Worm (Caenorhabditis elegans) whole organism, L1 larva: Measurements from ENCODE around the gene lsy-12.

Experiments
- ama-1 ChIP-seq: fragments of 150-350 bp; optimal IDR thresholded peaks from 2 replicates; lab custom pipeline; 2014
- egl-27 ChIP-seq, 2 experiments: fragments of 150-350 bp in 1 of 2; sonication (generic microtip); optimal IDR thresholded peaks; 3 replicates each; lab custom pipeline; 2017 to 2018; ENCODE audit warnings: missing biosample characterization in 2 of 2, missing genetic modification characterization in 2 of 2, missing genetic modification reagents in 2 of 2
- elt-2 ChIP-seq: sonication (generic microtip); optimal IDR thresholded peaks from 2 replicates; lab custom pipeline; 2016; ENCODE audit warnings: missing genetic modification characterization, mild to moderate bottlenecking, inconsistent platforms, missing compliant biosample characterization, missing genetic modification reagents
- jun-1 ChIP-seq: fragments of 150-350 bp; optimal IDR thresholded peaks from 2 replicates; lab custom pipeline; 2014; ENCODE audit warnings: missing biosample characterization, missing genetic modification reagents, missing genetic modification characterization
- lin-13 ChIP-seq: fragments of 150-350 bp; optimal IDR thresholded peaks from 2 replicates; lab custom pipeline; 2014; ENCODE audit warnings: missing biosample characterization, missing genetic modification reagents, missing genetic modification characterization
- lir-3 ChIP-seq: sonication (generic microtip); optimal IDR thresholded peaks from 2 replicates; lab custom pipeline; 2016; ENCODE audit warnings: mild to moderate bottlenecking, missing genetic modification characterization, moderate library complexity, missing compliant biosample characterization; ENCODE audit not compliant: poor library complexity
- mep-1 ChIP-seq: fragments of 150-350 bp; optimal IDR thresholded peaks from 2 replicates; lab custom pipeline; 2014; ENCODE audit warnings: missing biosample characterization, missing genetic modification characterization
- nhr-12 ChIP-seq: sonication (generic microtip); optimal IDR thresholded peaks from 2 replicates; lab custom pipeline; 2017; ENCODE audit warnings: missing biosample characterization, missing genetic modification characterization
- nhr-85 ChIP-seq: sonication (generic microtip); peaks from one replicate; lab custom pipeline; 2016; ENCODE audit warnings: missing genetic modification characterization, inconsistent platforms, missing compliant biosample characterization
- nhr-90 ChIP-seq: sonication (generic microtip); optimal IDR thresholded peaks from 2 replicates; lab custom pipeline; 2016; ENCODE audit warnings: mild to moderate bottlenecking, missing genetic modification characterization, missing compliant biosample characterization; ENCODE audit not compliant: poor library complexity
- tbx-2 ChIP-seq: sonication (generic microtip); optimal IDR thresholded peaks from 2 replicates; lab custom pipeline; 2016; ENCODE audit warnings: missing genetic modification characterization, missing compliant biosample characterization

DNA sequence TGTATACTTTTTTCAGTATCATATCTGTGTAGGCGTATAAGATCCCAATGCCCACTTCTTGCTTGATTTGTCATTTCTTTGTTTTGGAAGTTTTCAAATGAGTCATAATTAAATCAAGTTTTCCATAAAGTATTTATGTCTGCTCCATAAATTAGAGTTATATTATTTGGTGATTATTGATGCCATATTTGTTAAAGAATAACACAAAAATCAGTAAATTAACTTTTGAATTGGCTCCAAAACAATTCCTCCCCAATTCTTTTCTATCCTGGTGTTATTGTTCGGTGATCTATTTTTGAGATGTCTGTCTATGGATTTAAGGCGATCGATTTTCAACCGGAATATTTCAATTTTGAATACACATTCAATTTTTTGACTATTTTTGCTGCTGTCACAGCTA is 54.6 kb downstream of the lsy-12 start, which contains the start of gene sru-37:
- TF ChIP-seq mep-1 (no peak), nhr-12 (tag; lab: Kevin White, UChicago) (no peak), egl-27 (tag; optimal IDR thresholded peaks at IDR 0.05; lab: Kevin White, UChicago) (no peak), nhr-85 (no peak), ama-1 (lab: Kevin White, UChicago) (no peak), lin-13 (no peak), elt-2 (tag; lab: Kevin White, UChicago) (no peak), nhr-90 (no peak), jun-1 (no peak), lir-3 (no peak), tbx-2 (tag; lab: Kevin White, UChicago) (no peak)
